Worm (Caenorhabditis elegans): ENCODE results near the gene clec-1.

ce11 chrV:5699835-5700441 lies at the start of gene clec-1:
- no peak for TF ChIP-seq elt-2 (tag; optimal IDR thresholded peaks at IDR 0.05)
- TF ChIP-seq elt-1 (tag; optimal IDR thresholded peaks at IDR 0.05) = no peak
- TF ChIP-seq nhr-28 (tag; optimal IDR thresholded peaks at IDR 0.05) = no peak
- no peak for TF ChIP-seq elt-3 (tag; optimal IDR thresholded peaks at IDR 0.05)
- no peak for TF ChIP-seq lsy-12 (tag; optimal IDR thresholded peaks at IDR 0.05)
- no peak for TF ChIP-seq unc-39 (tag; optimal IDR thresholded peaks at IDR 0.05)
- no peak for TF ChIP-seq zag-1 (tag; optimal IDR thresholded peaks at IDR 0.05)
- TF ChIP-seq sea-2 (GFP tag; optimal IDR thresholded peaks at IDR 0.05) = no peak
- no peak for TF ChIP-seq snpc-4 (tag; optimal IDR thresholded peaks at IDR 0.05)
- peak; percentile 56 for TF ChIP-seq ama-1 (optimal IDR thresholded peaks at IDR 0.05)
- no peak for TF ChIP-seq jun-1 (tag; optimal IDR thresholded peaks at IDR 0.05)
- no peak for TF ChIP-seq nhr-237 (tag; optimal IDR thresholded peaks at IDR 0.05)

Data from whole organism, L3 larva.